Worm (Caenorhabditis elegans): ENCODE results near the gene Y7A5A.9.

ce11 chrX:15794977-15795376 is 32.0 kb upstream of the Y7A5A.9 start, which contains the start of gene Y7A5A.10:
- TF ChIP-seq ets-7 (tag; optimal IDR thresholded peaks at IDR 0.05) (no peak), hnd-1 (tag; optimal IDR thresholded peaks at IDR 0.05) (no peak), sea-1 (GFP tag; conservative IDR thresholded peaks at IDR 0.05) (no peak), ama-1 (optimal IDR thresholded peaks at IDR 0.05) (no peak), tra-4 (tag; optimal IDR thresholded peaks at IDR 0.05) (no peak), hmbx-1 (tag; optimal IDR thresholded peaks at IDR 0.05) (no peak), B0310.2 (tag; optimal IDR thresholded peaks at IDR 0.05) (no peak), tbx-37 (GFP tag; conservative IDR thresholded peaks at IDR 0.05) (no peak), pes-1 (GFP tag; IDR thresholded peaks at IDR 0.05) (no peak), F13C5.2 (tag; optimal IDR thresholded peaks at IDR 0.05) (no peak)
